Worm (Caenorhabditis elegans): ENCODE measurements around the gene egal-1.

The egal-1 gene

DNA sequence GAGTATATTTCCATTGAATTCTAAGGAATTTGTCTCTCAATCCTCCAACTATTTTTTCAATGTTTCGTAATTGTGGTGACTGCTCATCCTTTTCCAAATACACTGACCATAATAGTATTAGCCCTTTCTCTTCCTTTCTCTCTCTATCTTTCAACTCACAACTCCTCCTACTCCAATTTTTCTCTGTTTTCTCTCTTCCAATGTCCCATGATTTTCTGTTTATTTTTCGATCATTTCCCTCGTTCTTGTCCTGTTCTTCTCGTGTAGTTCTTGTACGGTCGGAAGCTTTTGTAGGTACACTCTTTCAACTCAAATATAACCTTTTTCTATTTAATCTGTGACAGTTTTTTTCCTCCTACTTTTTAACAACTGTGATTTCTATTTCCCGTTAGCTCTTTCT, 2.6 kb upstream of the egal-1 start:
- TF ChIP-seq hlh-17 (GFP tag; optimal IDR thresholded peaks at IDR 0.05; ENCODE audit: borderline replicate concordance) (no peak), lsy-2 (tag; optimal IDR thresholded peaks at IDR 0.05) (peak in 1 of 2 experiments; percentile 37), pax-3 (tag; optimal IDR thresholded peaks at IDR 0.05) (no peak), skn-1 (tag; optimal IDR thresholded peaks at IDR 0.05) (no peak), nhr-20 (tag; optimal IDR thresholded peaks at IDR 0.05) (peak; percentile 35), mep-1 (tag; optimal IDR thresholded peaks at IDR 0.05) (no peak), egl-27 (tag; optimal IDR thresholded peaks at IDR 0.05) (no peak), tbx-2 (tag; optimal IDR thresholded peaks at IDR 0.05) (peak; percentile 57), dpl-1 (GFP tag; optimal IDR thresholded peaks at IDR 0.05) (peak in 1 of 3 experiments; percentile 16), blmp-1 (tag; optimal IDR thresholded peaks at IDR 0.05) (no peak), snu-23 (GFP tag; optimal IDR thresholded peaks at IDR 0.05) (peak; percentile 34), nhr-71 (tag; optimal IDR thresholded peaks at IDR 0.05) (peak; percentile 11), elt-3 (tag; optimal IDR thresholded peaks at IDR 0.05) (no peak), nhr-237 (tag; optimal IDR thresholded peaks at IDR 0.05) (peak; percentile 4), nhr-12 (tag; optimal IDR thresholded peaks at IDR 0.05) (no peak), hpl-2 (GFP tag; optimal IDR thresholded peaks at IDR 0.05) (no peak), lin-14 (GFP tag; optimal IDR thresholded peaks at IDR 0.05) (peak; percentile 80), nhr-77 (tag; optimal IDR thresholded peaks at IDR 0.05) (peak; percentile 62), nhr-85 (tag) (peak; percentile 15), zip-4 (GFP tag; optimal IDR thresholded peaks at IDR 0.05) (no peak), irx-1 (tag; optimal IDR thresholded peaks at IDR 0.05) (no peak), Y116A8C.19 (tag; optimal IDR thresholded peaks at IDR 0.05; ENCODE audit: borderline replicate concordance) (no peak)

DNA sequence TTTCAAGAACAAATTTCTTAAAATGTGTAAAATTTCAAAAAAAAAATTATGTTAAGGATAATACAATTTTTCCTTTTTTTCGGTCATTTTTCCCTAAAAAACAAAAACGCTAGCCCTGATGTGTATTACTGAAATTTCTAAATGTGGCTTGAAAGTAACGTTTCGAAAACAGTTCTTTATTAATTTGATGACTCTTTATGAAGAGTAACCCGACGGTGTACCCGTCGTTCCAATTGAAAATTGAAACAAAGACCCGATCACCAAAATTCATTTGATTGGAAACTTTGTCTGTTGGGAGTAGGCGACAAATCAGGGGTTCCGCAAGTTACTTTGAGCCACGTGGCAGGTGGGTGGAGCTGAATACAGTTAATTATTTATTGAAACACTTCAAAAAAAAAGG, 8.2 kb downstream of the egal-1 start:
- no peak for TF ChIP-seq alr-1 (tag; optimal IDR thresholded peaks at IDR 0.05; ENCODE audit: borderline replicate concordance)
- TF ChIP-seq pqm-1 (tag; optimal IDR thresholded peaks at IDR 0.05): no peak
- TF ChIP-seq rnt-1 (tag; optimal IDR thresholded peaks at IDR 0.05): no peak
- TF ChIP-seq mep-1 (tag; optimal IDR thresholded peaks at IDR 0.05): no peak
- no peak for TF ChIP-seq ztf-4 (tag; optimal IDR thresholded peaks at IDR 0.05)
- no peak for TF ChIP-seq sptf-1 (tag; optimal IDR thresholded peaks at IDR 0.05)
- no peak for TF ChIP-seq elt-2 (tag; optimal IDR thresholded peaks at IDR 0.05)
- no peak for TF ChIP-seq lin-14 (GFP tag; optimal IDR thresholded peaks at IDR 0.05)
- no peak for TF ChIP-seq zag-1 (tag; optimal IDR thresholded peaks at IDR 0.05)
- TF ChIP-seq lin-35 (GFP tag; optimal IDR thresholded peaks at IDR 0.05): no peak
- TF ChIP-seq snu-23 (GFP tag; optimal IDR thresholded peaks at IDR 0.05): no peak
- no peak for TF ChIP-seq tbx-2 (tag; optimal IDR thresholded peaks at IDR 0.05)

- TF ChIP-seq lin-14 (GFP tag; optimal IDR thresholded peaks at IDR 0.05) (peak; percentile 21), zag-1 (tag; optimal IDR thresholded peaks at IDR 0.05) (no peak), unc-86 (tag; optimal IDR thresholded peaks at IDR 0.05) (no peak), mep-1 (tag; optimal IDR thresholded peaks at IDR 0.05) (no peak), pqm-1 (tag; optimal IDR thresholded peaks at IDR 0.05) (no peak)
Measured at ce11 chrIV:5834182-5834581, 9.6 kb downstream of the egal-1 start.

DNA sequence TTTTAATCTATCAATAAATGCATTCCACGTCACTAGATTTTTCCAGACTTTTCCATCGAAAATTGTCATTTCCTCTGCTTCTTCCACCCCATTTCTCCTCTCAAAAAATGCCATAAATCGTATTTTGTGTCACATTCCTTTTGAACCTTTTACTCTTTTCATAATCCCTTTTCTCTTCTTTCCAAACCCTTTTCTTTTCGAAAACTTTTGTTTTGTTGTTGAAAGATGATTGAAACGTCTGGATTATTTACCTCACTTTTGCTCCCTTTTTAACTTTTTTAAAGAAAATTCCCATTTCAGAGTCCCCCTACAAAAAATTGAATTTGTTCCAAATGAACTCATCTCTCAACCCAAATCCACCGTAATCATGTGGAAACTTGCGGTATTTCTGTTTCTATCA, 14.6 kb downstream of the egal-1 start, which contains the start of gene C06E7.2:
Gene C06E7.2, plus strand, starts transcription at position 301 of the 400 bp plus-strand sequence.
- no peak for TF ChIP-seq rnt-1 (tag; optimal IDR thresholded peaks at IDR 0.05)
- no peak for TF ChIP-seq ces-1 (GFP tag; optimal IDR thresholded peaks at IDR 0.05)
- no peak for TF ChIP-seq vab-15 (tag; optimal IDR thresholded peaks at IDR 0.05)
- TF ChIP-seq mep-1 (tag; optimal IDR thresholded peaks at IDR 0.05): no peak

DNA sequence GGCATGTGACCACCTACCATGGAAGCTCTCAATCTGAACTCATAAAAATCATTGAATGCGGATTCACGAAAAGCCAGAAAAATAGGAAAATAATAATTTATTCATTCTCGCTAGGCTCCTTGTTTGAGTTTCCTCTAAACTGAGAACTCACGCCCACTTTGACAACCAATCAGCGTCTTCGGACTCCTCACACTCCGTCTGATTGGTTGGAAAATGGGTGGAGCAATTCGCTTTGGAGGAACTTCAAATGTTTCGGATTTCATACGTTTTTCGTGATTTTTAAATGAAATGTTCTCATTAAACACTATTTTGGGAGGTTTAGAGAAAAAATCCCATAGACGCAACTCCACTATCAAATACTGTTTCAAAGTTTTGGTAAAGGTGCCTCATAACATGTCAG, 18.3 kb downstream of the egal-1 start:
- TF ChIP-seq efl-1 (optimal IDR thresholded peaks at IDR 0.05) (no peak), efl-1 (GFP tag; optimal IDR thresholded peaks at IDR 0.05 in 1 of 2) (peak in 1 of 2 experiments; percentile 58), nhr-11 (tag; optimal IDR thresholded peaks at IDR 0.05) (no peak), nhr-71 (tag; optimal IDR thresholded peaks at IDR 0.05) (no peak), skn-1 (tag; optimal IDR thresholded peaks at IDR 0.05) (no peak), ceh-88 (GFP tag; IDR thresholded peaks at IDR 0.05) (no peak), nhr-28 (tag; optimal IDR thresholded peaks at IDR 0.05) (no peak), Y116A8C.19 (tag; optimal IDR thresholded peaks at IDR 0.05; ENCODE audit: borderline replicate concordance) (no peak)
